Fruit fly (Drosophila melanogaster): ENCODE results near the gene mura.

DNA sequence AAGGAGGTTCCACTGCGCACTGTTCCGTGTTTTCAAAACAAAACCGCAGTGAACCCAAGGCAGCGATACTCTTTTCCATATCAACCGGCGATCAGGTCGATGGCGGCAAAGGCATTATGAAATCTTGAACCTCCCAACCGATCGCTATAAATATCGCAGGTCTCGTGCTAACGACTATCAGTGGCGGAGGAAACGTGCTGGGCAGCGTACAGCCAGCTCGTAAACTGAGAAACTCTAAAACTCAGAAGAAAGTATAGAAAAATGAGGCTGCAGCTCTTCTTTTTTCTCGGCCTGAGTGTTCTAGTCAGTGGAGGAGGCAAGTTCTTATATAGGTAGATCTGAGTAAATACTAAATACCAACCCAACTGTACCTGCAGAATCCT lies 57.0 kb downstream of the mura start, which contains the start of gene phu:
- no peak for TF ChIP-seq dac (GFP tag; optimal IDR thresholded peaks at IDR 0.05)
- TF ChIP-seq Lpt (GFP tag; optimal IDR thresholded peaks at IDR 0.05), result no peak
- TF ChIP-seq Ets96B (tag; optimal IDR thresholded peaks at IDR 0.05), result no peak
- no peak for TF ChIP-seq CG11902 (GFP tag; optimal IDR thresholded peaks at IDR 0.05)
- TF ChIP-seq CG34406 (GFP tag; optimal IDR thresholded peaks at IDR 0.05), result no peak
- no peak for TF ChIP-seq CG11762 (GFP tag; optimal IDR thresholded peaks at IDR 0.05; ENCODE audit: insufficient read depth)
